Worm (Caenorhabditis elegans) whole organism, L2 larva: ENCODE measurements around the gene cacn-1.

Source experiments
- egl-27 ChIP-seq: sonication (generic microtip); optimal IDR thresholded peaks from 3 replicates; lab custom pipeline; 2017; ENCODE audit warnings: missing biosample characterization, missing genetic modification reagents, missing genetic modification characterization
- mdl-1 ChIP-seq, 2 experiments: fragments of 150-350 bp in 1 of 2; sonication (generic microtip) in 1 of 2; optimal IDR thresholded peaks; 2 replicates each; lab custom pipeline; 2017; ENCODE audit warnings: missing biosample characterization in 2 of 2, missing genetic modification characterization in 2 of 2
- sma-9 ChIP-seq, 2 experiments: fragments of 150-350 bp in 1 of 2; sonication (generic microtip) in 1 of 2; optimal IDR thresholded peaks; 2 replicates each; lab custom pipeline; 2014 to 2016; ENCODE audit warnings: missing genetic modification characterization in 2 of 2, mild to moderate bottlenecking in 1 of 2, missing biosample characterization in 1 of 2, missing compliant biosample characterization in 1 of 2, missing genetic modification reagents in 1 of 2, moderate library complexity in 1 of 2

DNA sequence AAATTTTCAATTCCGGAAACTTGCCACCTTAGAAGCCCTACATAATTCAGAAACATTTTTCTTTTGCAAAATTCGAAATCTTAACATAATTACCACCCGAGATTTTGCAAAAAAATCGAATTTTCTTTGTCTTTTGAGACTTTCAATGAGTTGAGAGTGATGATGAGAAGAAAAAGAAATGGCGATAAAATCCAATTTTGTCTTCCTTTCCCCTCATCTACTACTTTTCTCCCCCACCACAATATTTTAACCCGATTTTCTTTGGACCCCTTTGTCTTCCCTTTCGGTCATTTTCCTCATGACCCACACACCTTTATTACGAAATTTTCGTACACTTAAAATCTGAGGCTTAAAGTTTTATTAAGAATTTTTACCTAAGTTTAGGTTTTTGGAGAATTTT, 43.6 kb downstream of the cacn-1 start:
- TF ChIP-seq mdl-1 (tag; optimal IDR thresholded peaks at IDR 0.05; lab: Kevin White, UChicago) (no peak), sma-9 (GFP tag; optimal IDR thresholded peaks at IDR 0.05; lab: Kevin White, UChicago) (no peak), sma-9 (tag; optimal IDR thresholded peaks at IDR 0.05; lab: Kevin White, UChicago) (no peak), egl-27 (tag; lab: Kevin White, UChicago) (no peak)
